Worm (Caenorhabditis elegans) whole organism, young adult: Measurements from ENCODE around the gene ZK105.3.

ENCODE experiments used
- B0019.2 ChIP-seq: fragments of 200-800 bp; sonication (Bioruptor generic); conservative IDR thresholded peaks from 2 replicates; pipeline ENCODE4 v1.3.6; 2022; ENCODE audit warnings: missing genetic modification reagents, missing genetic modification characterization, missing compliant biosample characterization
- B0261.1 ChIP-seq: sonication (generic microtip); optimal IDR thresholded peaks from 2 replicates; lab custom pipeline; 2016; ENCODE audit warnings: mild to moderate bottlenecking, missing genetic modification characterization, moderate library complexity, missing compliant biosample characterization
- B0336.3 ChIP-seq: fragments of 200-800 bp; sonication (Bioruptor generic); IDR thresholded peaks from 2 replicates; pipeline ENCODE4 v1.3.6; 2022; ENCODE audit warnings: missing genetic modification characterization, missing compliant biosample characterization
- F10E7.11 ChIP-seq: sonication (generic microtip); optimal IDR thresholded peaks from 2 replicates; lab custom pipeline; 2017; ENCODE audit warnings: mild to moderate bottlenecking, missing genetic modification characterization, moderate library complexity, missing compliant biosample characterization
- F22D6.2 ChIP-seq: sonication (generic microtip); optimal IDR thresholded peaks from 2 replicates; lab custom pipeline; 2016; ENCODE audit warnings: mild to moderate bottlenecking, missing genetic modification characterization, missing compliant biosample characterization
- F23B12.7 ChIP-seq: sonication (generic microtip); optimal IDR thresholded peaks from 2 replicates; lab custom pipeline; 2017; ENCODE audit warnings: missing genetic modification characterization, mild to moderate bottlenecking, missing compliant biosample characterization, antibody characterized with exemption, moderate library complexity; ENCODE audit not compliant: insufficient read depth
- F39B2.1 ChIP-seq: fragments of 200-800 bp; sonication (Bioruptor generic); IDR thresholded peaks from 2 replicates; pipeline ENCODE4 v1.3.6; 2022; ENCODE audit warnings: missing genetic modification reagents, missing genetic modification characterization, missing compliant biosample characterization
- F49E8.2 ChIP-seq: sonication (generic microtip); optimal IDR thresholded peaks from 3 replicates; lab custom pipeline; 2017; ENCODE audit warnings: missing genetic modification characterization, mild to moderate bottlenecking, missing compliant biosample characterization, antibody characterized with exemption, moderate library complexity; ENCODE audit not compliant: insufficient read depth
- F52B5.7 ChIP-seq: sonication (generic microtip); optimal IDR thresholded peaks from 2 replicates; lab custom pipeline; 2016; ENCODE audit warnings: mild to moderate bottlenecking, missing genetic modification characterization, missing compliant biosample characterization
- T26A5.8 ChIP-seq: sonication (generic microtip); optimal IDR thresholded peaks from 2 replicates; lab custom pipeline; 2016; ENCODE audit warnings: missing genetic modification characterization, missing compliant biosample characterization
- Y95B8A.8 ChIP-seq: fragments of 200-800 bp; sonication (Bioruptor generic); IDR thresholded peaks from 2 replicates; pipeline ENCODE4 v1.3.6; 2022; ENCODE audit warnings: missing genetic modification reagents, missing genetic modification characterization, missing compliant biosample characterization
- ZK185.1 ChIP-seq: sonication (generic microtip); optimal IDR thresholded peaks from 2 replicates; lab custom pipeline; 2016; ENCODE audit warnings: mild to moderate bottlenecking, missing genetic modification characterization, missing compliant biosample characterization; ENCODE audit not compliant: poor library complexity, severe bottlenecking
- atf-7 ChIP-seq: sonication (generic microtip); optimal IDR thresholded peaks from 2 replicates; lab custom pipeline; 2017; ENCODE audit warnings: mild to moderate bottlenecking, missing genetic modification characterization, missing compliant biosample characterization
- cebp-2 ChIP-seq: fragments of 200-800 bp; sonication (Bioruptor generic); IDR thresholded peaks from 2 replicates; pipeline ENCODE4 v1.3.6; 2022; ENCODE audit warnings: missing genetic modification characterization, missing compliant biosample characterization
- ceh-27 ChIP-seq: fragments of 200-800 bp; sonication (Bioruptor generic); optimal IDR thresholded peaks from 2 replicates; lab custom pipeline; 2018; ENCODE audit warnings: mild to moderate bottlenecking, missing genetic modification characterization, moderate library complexity, missing compliant biosample characterization
- ceh-58 ChIP-seq: fragments of 200-800 bp; sonication (Bioruptor generic); IDR thresholded peaks from 2 replicates; pipeline ENCODE4 v1.3.6; 2022; ENCODE audit warnings: missing genetic modification characterization, missing compliant biosample characterization
- ceh-91 ChIP-seq: fragments of 200-800 bp; sonication (Bioruptor generic); IDR thresholded peaks from 2 replicates; pipeline ENCODE4 v1.3.6; 2022; ENCODE audit warnings: missing genetic modification reagents, missing genetic modification characterization, missing compliant biosample characterization
- chd-7 ChIP-seq: sonication (generic microtip); optimal IDR thresholded peaks from 2 replicates; lab custom pipeline; 2016; ENCODE audit warnings: mild to moderate bottlenecking, missing genetic modification characterization, moderate library complexity, missing compliant biosample characterization
- dox-1 ChIP-seq: fragments of 200-800 bp; sonication (Bioruptor generic); IDR thresholded peaks from 2 replicates; pipeline ENCODE4 v1.3.6; 2022; ENCODE audit warnings: missing genetic modification reagents, missing genetic modification characterization, missing compliant biosample characterization
- ekl-4 ChIP-seq: fragments of 200-800 bp; sonication (Bioruptor generic); IDR thresholded peaks from 2 replicates; pipeline ENCODE4 v1.3.6; 2022; ENCODE audit warnings: missing genetic modification reagents, missing genetic modification characterization, missing compliant biosample characterization
- gei-17 ChIP-seq: fragments of 200-800 bp; sonication (Bioruptor generic); optimal IDR thresholded peaks from 2 replicates; lab custom pipeline; 2018; ENCODE audit warnings: mild to moderate bottlenecking, missing genetic modification characterization, missing compliant biosample characterization
- hmg-1.2 ChIP-seq: fragments of 200-800 bp; sonication (Bioruptor generic); IDR thresholded peaks from 2 replicates; pipeline ENCODE4 v1.3.6; 2022; ENCODE audit warnings: missing genetic modification reagents, missing genetic modification characterization, missing compliant biosample characterization
- lag-1 ChIP-seq: fragments of 200-800 bp; sonication (Bioruptor generic); IDR thresholded peaks from 2 replicates; pipeline ENCODE4 v1.3.6; 2022; ENCODE audit warnings: missing genetic modification reagents, missing genetic modification characterization, missing compliant biosample characterization
- let-607 ChIP-seq, 2 experiments: fragments of 200-800 bp in 1 of 2; sonication (Bioruptor generic) in 1 of 2; sonication (generic microtip) in 1 of 2; optimal IDR thresholded peaks; 2 replicates each; lab custom pipeline; 2016 to 2018; ENCODE audit warnings: mild to moderate bottlenecking in 2 of 2, missing compliant biosample characterization in 2 of 2, missing genetic modification characterization in 2 of 2, moderate library complexity in 2 of 2, missing genotype in 1 of 2
- lir-1 ChIP-seq: fragments of 200-800 bp; sonication (Bioruptor generic); conservative IDR thresholded peaks from 2 replicates; pipeline ENCODE4 v1.3.6; 2022; ENCODE audit warnings: missing genetic modification reagents, missing genetic modification characterization, missing compliant biosample characterization
- madf-10 ChIP-seq: sonication (generic microtip); optimal IDR thresholded peaks from 2 replicates; lab custom pipeline; 2016; ENCODE audit warnings: mild to moderate bottlenecking, missing genetic modification characterization, missing compliant biosample characterization
- madf-6 ChIP-seq: fragments of 200-800 bp; sonication (Bioruptor generic); IDR thresholded peaks from 2 replicates; pipeline ENCODE4 v1.3.6; 2022; ENCODE audit warnings: missing genetic modification reagents, missing genetic modification characterization, missing compliant biosample characterization
- mcd-1 ChIP-seq: fragments of 200-800 bp; sonication (Bioruptor generic); IDR thresholded peaks from 2 replicates; pipeline ENCODE4 v1.3.6; 2022; ENCODE audit warnings: missing genetic modification reagents, missing genetic modification characterization, missing compliant biosample characterization
- mes-4 ChIP-seq: sonication (generic microtip); optimal IDR thresholded peaks from 2 replicates; lab custom pipeline; 2016; ENCODE audit warnings: missing genotype, missing genetic modification characterization, missing compliant biosample characterization
- nfya-2 ChIP-seq: fragments of 200-800 bp; sonication (Bioruptor generic); IDR thresholded peaks from 2 replicates; pipeline ENCODE4 v1.3.6; 2022; ENCODE audit warnings: missing genetic modification reagents, missing genetic modification characterization, missing compliant biosample characterization
- nfyb-1 ChIP-seq: fragments of 200-800 bp; sonication (Bioruptor generic); IDR thresholded peaks from 2 replicates; pipeline ENCODE4 v1.3.6; 2022; ENCODE audit warnings: missing genetic modification reagents, missing genetic modification characterization, missing compliant biosample characterization
- nhr-80 ChIP-seq: sonication (generic microtip); optimal IDR thresholded peaks from 2 replicates; lab custom pipeline; 2016; ENCODE audit warnings: missing genetic modification characterization, missing compliant biosample characterization
- repo-1 ChIP-seq: sonication (generic microtip); optimal IDR thresholded peaks from 2 replicates; lab custom pipeline; 2017; ENCODE audit warnings: mild to moderate bottlenecking, missing genetic modification characterization, missing compliant biosample characterization
- somi-1 ChIP-seq: fragments of 200-800 bp; sonication (Bioruptor generic); optimal IDR thresholded peaks from 2 replicates; lab custom pipeline; 2018; ENCODE audit warnings: mild to moderate bottlenecking, missing genetic modification characterization, missing compliant biosample characterization
- tbp1 ChIP-seq: fragments of 200-800 bp; sonication (Bioruptor generic); optimal IDR thresholded peaks from 2 replicates; lab custom pipeline; 2018; ENCODE audit warnings: mild to moderate bottlenecking, missing genetic modification characterization, missing compliant biosample characterization
- unc-130 ChIP-seq: sonication (generic microtip); optimal IDR thresholded peaks from 2 replicates; lab custom pipeline; 2016; ENCODE audit warnings: missing genetic modification reagents, missing genetic modification characterization, missing compliant biosample characterization
- unc-62 ChIP-seq: fragments of 150-350 bp; optimal IDR thresholded peaks from 2 replicates; lab custom pipeline; 2014; ENCODE audit warnings: missing biosample characterization, missing genetic modification reagents, missing genetic modification characterization
- zfh-2 ChIP-seq: fragments of 200-800 bp; sonication (Bioruptor generic); conservative IDR thresholded peaks from 2 replicates; pipeline ENCODE4 v1.3.6; 2022; ENCODE audit warnings: missing genetic modification reagents, missing genetic modification characterization, missing compliant biosample characterization
- zim-3 ChIP-seq: sonication (generic microtip); optimal IDR thresholded peaks from 2 replicates; lab custom pipeline; 2017; ENCODE audit warnings: mild to moderate bottlenecking, missing genetic modification characterization, moderate library complexity, missing compliant biosample characterization
- ztf-3 ChIP-seq: fragments of 200-800 bp; sonication (Bioruptor generic); optimal IDR thresholded peaks from 2 replicates; lab custom pipeline; 2018; ENCODE audit warnings: mild to moderate bottlenecking, missing genetic modification characterization, missing compliant biosample characterization

ZK105.3 gene

DNA sequence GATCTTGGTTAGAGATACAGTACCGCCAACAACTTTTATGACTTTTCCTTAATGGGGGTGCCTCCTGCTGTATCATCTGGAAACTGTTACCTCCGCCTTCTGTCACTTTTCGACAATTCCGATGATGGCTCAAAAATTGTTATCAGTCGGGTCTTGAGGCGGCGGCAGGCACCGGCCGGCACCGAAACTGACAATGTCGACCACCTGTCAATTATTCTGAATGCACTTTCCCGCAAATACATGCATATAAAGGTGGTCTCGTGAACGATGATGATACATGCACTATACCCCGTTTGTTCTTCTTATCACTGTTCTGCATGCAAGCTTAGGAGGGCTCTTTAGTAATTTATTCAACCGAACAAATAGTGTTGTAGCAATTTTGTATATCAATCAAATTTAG lies 47.1 kb downstream of the ZK105.3 start (continued):
- TF ChIP-seq lag-1 (GFP tag; lab: Robert Waterston, UW) (no peak), ZK185.1 (tag; lab: Kevin White, UChicago) (peak; percentile 21), repo-1 (tag; lab: Kevin White, UChicago) (peak; percentile 54), tbp1 (GFP tag; lab: Kevin White, UChicago) (peak; percentile 59), F22D6.2 (no peak), mcd-1 (GFP tag; lab: Robert Waterston, UW) (0 out of 2 replicates have a peak, but pooled peaks have one; percentile 28), F23B12.7 (tag; lab: Kevin White, UChicago) (no peak), madf-6 (GFP tag; lab: Robert Waterston, UW) (no peak), ztf-3 (GFP tag; lab: Kevin White, UChicago) (no peak), unc-130 (GFP tag; lab: Kevin White, UChicago) (no peak), gei-17 (GFP tag; lab: Kevin White, UChicago) (no peak), nfyb-1 (GFP tag; lab: Robert Waterston, UW) (peak; percentile 20; the same call in 1 of the 2 replicates), B0261.1 (tag; lab: Kevin White, UChicago) (no peak), madf-10 (tag; lab: Kevin White, UChicago) (peak; percentile 11), B0019.2 (GFP tag; lab: Robert Waterston, UW) (no peak), dox-1 (GFP tag; lab: Robert Waterston, UW) (peak; percentile 87), F39B2.1 (no peak), atf-7 (tag; lab: Kevin White, UChicago) (peak; percentile 72), nfya-2 (GFP tag; lab: Robert Waterston, UW) (no peak), F10E7.11 (no peak), lir-1 (GFP tag; lab: Robert Waterston, UW) (0 out of 2 replicates have a peak, but pooled peaks have one; percentile 11), mes-4 (tag; lab: Kevin White, UChicago) (no peak), cebp-2 (no peak), unc-62 (peak; percentile 98), chd-7 (peak; percentile 71), F52B5.7 (no peak), Y95B8A.8 (GFP tag; lab: Robert Waterston, UW) (no peak), ceh-91 (GFP tag; lab: Robert Waterston, UW) (no peak), F49E8.2 (no peak), ceh-58 (GFP tag; lab: Robert Waterston, UW) (no peak), B0336.3 (GFP tag; lab: Robert Waterston, UW) (0 out of 2 replicates have a peak, but pooled peaks have one; percentile 33), ekl-4 (no peak), zim-3 (no peak)

DNA sequence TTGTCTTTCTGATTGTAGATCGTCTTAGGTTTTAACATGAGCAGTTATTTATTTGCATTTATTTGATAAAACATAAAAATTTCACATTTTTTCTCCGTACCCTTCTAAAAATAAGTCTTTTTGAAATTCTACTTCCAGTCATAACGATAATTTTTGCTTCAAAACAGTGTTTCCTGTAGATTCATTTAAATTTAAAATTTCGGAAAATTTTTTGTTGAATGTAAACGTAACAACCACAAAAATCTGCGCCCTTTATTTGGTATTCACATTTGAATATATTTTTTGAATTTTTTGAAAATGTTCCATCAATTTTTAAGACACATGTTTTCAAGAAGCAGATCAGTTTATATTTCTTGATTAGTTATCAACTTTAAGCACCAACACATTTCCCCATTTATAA lies 48.4 kb downstream of the ZK105.3 start:
- TF ChIP-seq somi-1 (GFP tag; lab: Kevin White, UChicago) (no peak), hmg-1.2 (GFP tag; lab: Robert Waterston, UW) (no peak), madf-10 (tag; lab: Kevin White, UChicago) (no peak), nfya-2 (GFP tag; lab: Robert Waterston, UW) (no peak), zfh-2 (GFP tag; lab: Robert Waterston, UW) (no peak), cebp-2 (no peak)

DNA sequence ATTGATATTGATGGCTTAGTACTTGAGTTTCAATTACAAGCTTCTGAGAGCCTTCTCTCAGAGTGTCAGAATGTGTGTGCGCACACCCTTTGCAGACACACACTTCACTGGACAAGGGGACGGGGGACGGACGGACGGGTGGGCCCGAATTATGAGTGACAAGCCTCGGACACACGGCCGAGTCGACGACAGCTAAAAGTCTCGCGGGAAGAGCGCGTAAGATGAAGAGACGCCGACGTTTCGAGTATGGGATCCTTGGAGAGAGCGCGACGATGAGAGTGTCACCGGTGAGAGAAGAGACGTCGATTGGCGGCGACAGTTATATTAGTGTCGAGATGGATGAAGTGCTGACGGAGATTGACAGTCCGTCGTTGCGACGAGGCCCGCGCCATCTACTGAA lies 49.0 kb downstream of the ZK105.3 start:
- TF ChIP-seq zfh-2 (GFP tag; lab: Robert Waterston, UW) (peak; percentile 77), T26A5.8 (no peak), lag-1 (GFP tag; lab: Robert Waterston, UW) (no peak), nhr-80 (tag; lab: Kevin White, UChicago) (peak; percentile 3), ceh-27 (GFP tag; lab: Kevin White, UChicago) (peak; percentile 72), let-607 (tag; optimal IDR thresholded peaks at IDR 0.05; lab: Kevin White, UChicago) (peak in 1 of 2 experiments; percentile 58), unc-62 (peak; percentile 85), nfyb-1 (GFP tag; lab: Robert Waterston, UW) (0 out of 2 replicates have a peak, but pooled peaks have one; percentile 56)
